Fruit fly (Drosophila melanogaster) whole organism, embryonic: ENCODE data around the gene Ing5.

ENCODE experiments used
- Blimp-1 ChIP-seq: fragments of 200-800 bp; sonication (Bioruptor generic); optimal IDR thresholded peaks from 3 replicates; lab custom pipeline; 2018; ENCODE audit warnings: missing biosample characterization, missing genetic modification characterization, mild to moderate bottlenecking, moderate library complexity, missing genetic modification reagents
- CG10147 ChIP-seq: fragments of 200-800 bp; sonication (Bioruptor generic); optimal IDR thresholded peaks from 2 replicates; lab custom pipeline; 2019; ENCODE audit warnings: missing biosample characterization, mild to moderate bottlenecking, missing genetic modification characterization, moderate library complexity
- CG10462 ChIP-seq: fragments of 200-800 bp; sonication (Bioruptor generic); optimal IDR thresholded peaks from 2 replicates; lab custom pipeline; 2016; ENCODE audit warnings: missing biosample characterization, missing genetic modification characterization
- CG11560 ChIP-seq: fragments of 200-800 bp; sonication (Bioruptor generic); IDR thresholded peaks from 3 replicates; pipeline ENCODE4 v1.3.6; 2022; ENCODE audit warnings: missing biosample characterization, missing genetic modification characterization
- CG12299 ChIP-seq: fragments of 200-800 bp; sonication (Bioruptor generic); optimal IDR thresholded peaks from 2 replicates; lab custom pipeline; 2018; ENCODE audit warnings: missing biosample characterization, mild to moderate bottlenecking, missing genetic modification characterization
- CG13424 ChIP-seq: fragments of 200-800 bp; sonication (Bioruptor generic); optimal IDR thresholded peaks from 2 replicates; lab custom pipeline; 2019; ENCODE audit warnings: missing biosample characterization, mild to moderate bottlenecking, missing genetic modification characterization, moderate library complexity
- CG15269 ChIP-seq: fragments of 200-800 bp; sonication (Bioruptor generic); optimal IDR thresholded peaks from 2 replicates; lab custom pipeline; 2018; ENCODE audit warnings: missing biosample characterization, mild to moderate bottlenecking, missing genetic modification characterization, moderate library complexity
- CG1603 ChIP-seq: fragments of 200-800 bp; sonication (Bioruptor generic); optimal IDR thresholded peaks from 2 replicates; lab custom pipeline; 2019; ENCODE audit warnings: missing biosample characterization, mild to moderate bottlenecking, missing genetic modification characterization, moderate library complexity
- CG18011 ChIP-seq: fragments of 200-800 bp; sonication (Bioruptor generic); optimal IDR thresholded peaks from 2 replicates; lab custom pipeline; 2017; ENCODE audit warnings: missing biosample characterization, missing genetic modification characterization, mild to moderate bottlenecking, moderate library complexity, missing genotype
- CG18599 ChIP-seq: fragments of 200-800 bp; sonication (Bioruptor generic); optimal IDR thresholded peaks from 3 replicates; lab custom pipeline; 2017; ENCODE audit warnings: missing biosample characterization, missing genetic modification characterization, mild to moderate bottlenecking, moderate library complexity, missing genetic modification reagents
- CG2202 ChIP-seq: fragments of 200-800 bp; sonication (Bioruptor generic); optimal IDR thresholded peaks from 2 replicates; lab custom pipeline; 2018; ENCODE audit warnings: missing biosample characterization, mild to moderate bottlenecking, missing genetic modification characterization
- CG3065 ChIP-seq: fragments of 200-800 bp; sonication (Bioruptor generic); optimal IDR thresholded peaks from 2 replicates; lab custom pipeline; 2016; ENCODE audit warnings: missing biosample characterization, missing genetic modification characterization
- CG3163 ChIP-seq: fragments of 200-800 bp; sonication (Bioruptor generic); optimal IDR thresholded peaks from 3 replicates; lab custom pipeline; 2016; ENCODE audit warnings: missing biosample characterization, missing genetic modification characterization
- CG42726 ChIP-seq: fragments of 200-800 bp; sonication (Bioruptor generic); IDR thresholded peaks from 2 replicates; pipeline ENCODE4 v1.3.6; 2022; ENCODE audit warnings: missing biosample characterization, missing genetic modification characterization; ENCODE audit not compliant: partially characterized antibody
- CG6683 ChIP-seq: fragments of 200-800 bp; sonication (Bioruptor generic); optimal IDR thresholded peaks from 2 replicates; lab custom pipeline; 2017; ENCODE audit warnings: missing biosample characterization, mild to moderate bottlenecking, missing genetic modification characterization, missing genetic modification reagents
- CG8765 ChIP-seq: fragments of 200-800 bp; sonication (Bioruptor generic); IDR thresholded peaks from 2 replicates; pipeline ENCODE4 v1.3.6; 2022; ENCODE audit warnings: missing biosample characterization, missing genetic modification characterization
- CG9215 ChIP-seq: fragments of 200-800 bp; sonication (Bioruptor generic); IDR thresholded peaks from 2 replicates; pipeline ENCODE4 v1.3.6; 2022; ENCODE audit warnings: missing biosample characterization, missing genetic modification characterization
- CG9932 ChIP-seq: fragments of 200-800 bp; sonication (Bioruptor generic); IDR thresholded peaks from 2 replicates; pipeline ENCODE4 v1.3.6; 2022; ENCODE audit warnings: missing biosample characterization, missing genetic modification characterization
- CoRest ChIP-seq: fragments of 200-800 bp; sonication (Bioruptor generic); optimal IDR thresholded peaks from 3 replicates; lab custom pipeline; 2018; ENCODE audit warnings: missing biosample characterization, mild to moderate bottlenecking, missing genetic modification characterization, moderate library complexity
- Eip74EF ChIP-seq, 2 experiments: fragments of 200-800 bp in 1 of 2; fragments of >200 bp in 1 of 2; sonication (Bioruptor generic) in 1 of 2; optimal IDR thresholded peaks; 2 replicates each; lab custom pipeline; 2017 to 2019; ENCODE audit warnings: missing biosample characterization in 2 of 2, missing genetic modification characterization in 2 of 2, mild to moderate bottlenecking in 1 of 2, moderate library complexity in 1 of 2
- Ets97D ChIP-seq: fragments of 200-800 bp; sonication (Bioruptor generic); optimal IDR thresholded peaks from 3 replicates; lab custom pipeline; 2016; ENCODE audit warnings: missing biosample characterization, missing genetic modification characterization
- H15 ChIP-seq: fragments of 200-800 bp; sonication (Bioruptor generic); IDR thresholded peaks from 3 replicates; pipeline ENCODE4 v1.3.6; 2022; ENCODE audit warnings: missing biosample characterization, missing genetic modification characterization
- HLH3B ChIP-seq: fragments of 200-800 bp; sonication (Bioruptor generic); IDR thresholded peaks from 2 replicates; pipeline ENCODE4 v1.3.6; 2022; ENCODE audit warnings: missing biosample characterization, missing genetic modification characterization
- HLH54F ChIP-seq: fragments of 200-800 bp; sonication (Bioruptor generic); optimal IDR thresholded peaks from 3 replicates; lab custom pipeline; 2016; ENCODE audit warnings: missing biosample characterization, missing genetic modification characterization
- HLHmδ ChIP-seq: fragments of 200-800 bp; sonication (Bioruptor generic); optimal IDR thresholded peaks from 2 replicates; lab custom pipeline; 2018; ENCODE audit warnings: missing biosample characterization, mild to moderate bottlenecking, missing genetic modification characterization, moderate library complexity
- HmgD ChIP-seq: fragments of 200-800 bp; sonication (Bioruptor generic); optimal IDR thresholded peaks from 3 replicates; lab custom pipeline; 2016; ENCODE audit warnings: missing biosample characterization, missing genetic modification characterization
- Max ChIP-seq: fragments of 200-800 bp; sonication (Bioruptor generic); optimal IDR thresholded peaks from 2 replicates; lab custom pipeline; 2016; ENCODE audit warnings: missing biosample characterization, mild to moderate bottlenecking, missing genetic modification characterization
- NC2β ChIP-seq: fragments of 200-800 bp; sonication (Bioruptor generic); optimal IDR thresholded peaks from 2 replicates; lab custom pipeline; 2016; ENCODE audit warnings: missing biosample characterization, missing genetic modification characterization
- NFAT ChIP-seq: fragments of 200-800 bp; sonication (Bioruptor generic); IDR thresholded peaks from 2 replicates; pipeline ENCODE4 v1.3.6; 2022; ENCODE audit warnings: missing biosample characterization, missing genetic modification characterization
- Optix ChIP-seq: fragments of 200-800 bp; sonication (Bioruptor generic); IDR thresholded peaks from 3 replicates; pipeline ENCODE4 v1.3.6; 2022; ENCODE audit warnings: missing biosample characterization, missing genetic modification characterization
- Pdp1 ChIP-seq, 2 experiments: fragments of 200-800 bp; sonication (Bioruptor generic); optimal IDR thresholded peaks; 3 replicates each; lab custom pipeline; 2016; ENCODE audit warnings: missing biosample characterization in 2 of 2, missing genetic modification characterization in 2 of 2, mild to moderate bottlenecking in 1 of 2, moderate library complexity in 1 of 2
- Rfx ChIP-seq: fragments of 200-800 bp; sonication (Bioruptor generic); IDR thresholded peaks from 2 replicates; pipeline ENCODE4 v1.3.6; 2022; ENCODE audit warnings: missing biosample characterization, missing genetic modification characterization
- Trl ChIP-seq, 3 experiments: fragments of >200 bp in 2 of 3; fragments of 200-800 bp in 1 of 3; sonication (Bioruptor generic) in 1 of 3; optimal IDR thresholded peaks; 2 replicates in 1 of 3; 3 replicates in 2 of 3; lab custom pipeline; 2016 to 2017; ENCODE audit warnings: missing biosample characterization in 1 of 3, missing genetic modification characterization in 1 of 3
- abd-A ChIP-seq: fragments of 200-800 bp; sonication (Bioruptor generic); optimal IDR thresholded peaks from 3 replicates; lab custom pipeline; 2019; ENCODE audit warnings: missing biosample characterization, mild to moderate bottlenecking, missing genetic modification characterization, moderate library complexity
- dpn ChIP-seq, 2 experiments: fragments of 200-800 bp; sonication (Bioruptor generic); optimal IDR thresholded peaks; 3 replicates each; lab custom pipeline; 2016; ENCODE audit warnings: missing biosample characterization in 2 of 2, missing genetic modification characterization in 2 of 2
- esg ChIP-seq: fragments of 200-800 bp; sonication (Bioruptor generic); conservative IDR thresholded peaks from 2 replicates; pipeline ENCODE4 v1.3.6; 2022; ENCODE audit warnings: missing biosample characterization, missing genetic modification characterization
- fd64A ChIP-seq: fragments of 200-800 bp; sonication (Bioruptor generic); optimal IDR thresholded peaks from 3 replicates; lab custom pipeline; 2018; ENCODE audit warnings: missing biosample characterization, mild to moderate bottlenecking, missing genetic modification characterization
- fru ChIP-seq: fragments of >200 bp; optimal IDR thresholded peaks from 2 replicates; lab custom pipeline; 2017
- hbn ChIP-seq: fragments of 200-800 bp; sonication (Bioruptor generic); IDR thresholded peaks from 2 replicates; pipeline ENCODE4 v1.3.6; 2022; ENCODE audit warnings: missing biosample characterization, missing genetic modification characterization; ENCODE audit not compliant: partially characterized antibody
- jing ChIP-seq: fragments of 200-800 bp; sonication (Bioruptor generic); optimal IDR thresholded peaks from 2 replicates; lab custom pipeline; 2018; ENCODE audit warnings: missing biosample characterization, mild to moderate bottlenecking, missing genetic modification characterization
- jumu ChIP-seq: fragments of 200-800 bp; sonication (Bioruptor generic); optimal IDR thresholded peaks from 3 replicates; lab custom pipeline; 2016; ENCODE audit warnings: missing biosample characterization, missing genetic modification characterization
- kni ChIP-seq: fragments of 200-800 bp; sonication (Bioruptor generic); optimal IDR thresholded peaks from 3 replicates; lab custom pipeline; 2017; ENCODE audit warnings: mild to moderate bottlenecking, missing biosample characterization, missing genetic modification reagents, missing genetic modification characterization
- lov ChIP-seq, 2 experiments: fragments of 200-800 bp in 1 of 2; fragments of >200 bp in 1 of 2; sonication (Bioruptor generic) in 1 of 2; IDR thresholded peaks in 1 of 2; optimal IDR thresholded peaks in 1 of 2; 2 replicates in 1 of 2; 3 replicates in 1 of 2; pipeline versions ENCODE4 v1.3.6 to Lab custom; 2017 to 2022; ENCODE audit warnings: missing biosample characterization in 1 of 2, missing genetic modification characterization in 1 of 2
- maf-S ChIP-seq: fragments of 200-800 bp; sonication (Bioruptor generic); optimal IDR thresholded peaks from 2 replicates; lab custom pipeline; 2016; ENCODE audit warnings: missing biosample characterization, missing genetic modification characterization
- odd ChIP-seq: fragments of 200-800 bp; sonication (Bioruptor generic); optimal IDR thresholded peaks from 2 replicates; lab custom pipeline; 2017; ENCODE audit warnings: missing biosample characterization, mild to moderate bottlenecking, missing genetic modification characterization
- prd ChIP-seq, 3 experiments: fragments of >200 bp in 2 of 3; fragments of 200-800 bp in 1 of 3; sonication (Bioruptor generic) in 1 of 3; optimal IDR thresholded peaks in 2 of 3; IDR thresholded peaks in 1 of 3; 2 replicates in 2 of 3; 3 replicates in 1 of 3; pipeline versions ENCODE4 v1.3.6 to Lab custom; 2017 to 2022; ENCODE audit warnings: missing biosample characterization in 1 of 3, missing genetic modification characterization in 1 of 3
- pzg ChIP-seq: fragments of 200-800 bp; sonication (Bioruptor generic); optimal IDR thresholded peaks from 3 replicates; lab custom pipeline; 2018; ENCODE audit warnings: missing biosample characterization, mild to moderate bottlenecking, missing genetic modification characterization, moderate library complexity
- zfh2 ChIP-seq: fragments of 200-800 bp; sonication (Bioruptor generic); optimal IDR thresholded peaks from 2 replicates; lab custom pipeline; 2016; ENCODE audit warnings: missing biosample characterization, missing genetic modification characterization

The Ing5 gene

dm6 chr2L:13378488-13378964 is 8.6 kb downstream of the Ing5 start, which contains the start of the genes CG9302 and beta'COP (continued):
- TF ChIP-seq Trl (optimal IDR thresholded peaks at IDR 0.05; lab: Kevin White, UChicago) (no peak), Trl (GFP tag; optimal IDR thresholded peaks at IDR 0.05; lab: Kevin White, UChicago) (peak; percentile 22), kni (GFP tag; lab: Kevin White, UChicago) (no peak), Optix (no peak), HLH54F (GFP tag; lab: Kevin White, UChicago) (peak; percentile 51), Max (GFP tag; lab: Kevin White, UChicago) (peak; percentile 64), odd (GFP tag; lab: Kevin White, UChicago) (no peak), prd (optimal IDR thresholded peaks at IDR 0.05; lab: Kevin White, UChicago) (no peak), prd (GFP tag; IDR thresholded peaks at IDR 0.05; lab: Robert Waterston, UW) (peak; percentile 75; the same call in 2 of the 3 replicates), Ets97D (GFP tag; lab: Kevin White, UChicago) (peak; percentile 45), jumu (GFP tag; lab: Kevin White, UChicago) (no peak), Eip74EF (GFP tag; optimal IDR thresholded peaks at IDR 0.05; lab: Kevin White, UChicago) (no peak), maf-S (GFP tag; lab: Kevin White, UChicago) (peak; percentile 17), CG6683 (peak; percentile 14), CG1603 (tag; lab: Kevin White, UChicago) (no peak), HmgD (GFP tag; lab: Kevin White, UChicago) (no peak), CG18599 (GFP tag; lab: Kevin White, UChicago) (no peak), H15 (GFP tag; lab: Robert Waterston, UW) (no peak), pzg (peak; percentile 35), CG3065 (GFP tag; lab: Kevin White, UChicago) (peak; percentile 31), Pdp1 (GFP tag; optimal IDR thresholded peaks at IDR 0.05; lab: Kevin White, UChicago) (peak; percentile 15 to 57), fd64A (no peak), Rfx (GFP tag; lab: Robert Waterston, UW) (peak; percentile 76), CG9215 (GFP tag; lab: Robert Waterston, UW) (peak; percentile 74), hbn (GFP tag; lab: Robert Waterston, UW) (peak; percentile 49; the same call in 1 of the 2 replicates), CG18011 (GFP tag; lab: Kevin White, UChicago) (peak; percentile 24), zfh2 (GFP tag; lab: Kevin White, UChicago) (peak; percentile 64), NFAT (GFP tag; lab: Robert Waterston, UW) (no peak), HLH3B (no peak), esg (GFP tag; lab: Robert Waterston, UW) (peak; percentile 40; the same call in 1 of the 2 replicates), CG13424 (tag; lab: Kevin White, UChicago) (peak; percentile 78), fru (lab: Kevin White, UChicago) (no peak), dpn (GFP tag; optimal IDR thresholded peaks at IDR 0.05; lab: Kevin White, UChicago) (peak; percentile 31 to 63), CG42726 (GFP tag; lab: Robert Waterston, UW) (no peak), HLHmδ (GFP tag; lab: Kevin White, UChicago) (no peak), lov (optimal IDR thresholded peaks at IDR 0.05; lab: Kevin White, UChicago) (no peak), lov (GFP tag; IDR thresholded peaks at IDR 0.05; lab: Robert Waterston, UW) (no peak), CG11560 (tag; lab: Robert Waterston, UW) (0 out of 3 replicates have a peak, but pooled peaks have one; percentile 16), NC2β (GFP tag; lab: Kevin White, UChicago) (no peak), CG10462 (peak; percentile 31), CG15269 (no peak), CG9932 (peak; percentile 81), CG12299 (tag; lab: Kevin White, UChicago) (no peak), jing (GFP tag; lab: Kevin White, UChicago) (no peak), CG8765 (GFP tag; lab: Robert Waterston, UW) (peak; percentile 15; the same call in 1 of the 2 replicates), Blimp-1 (GFP tag; lab: Kevin White, UChicago) (no peak), abd-A (tag; lab: Kevin White, UChicago) (no peak), CG2202 (tag; lab: Kevin White, UChicago) (peak; percentile 10), CG3163 (GFP tag; lab: Kevin White, UChicago) (no peak), CG10147 (peak; percentile 78), CoRest (tag; lab: Kevin White, UChicago) (peak; percentile 88)
